Fruit fly (Drosophila melanogaster) whole organism, adult: ENCODE results near the gene mRpS18C.
A peak's percentile ranks its signal among the peaks of the same experiment; 100 is the strongest.

ENCODE experiments used
- CG12768 ChIP-seq: fragments of 200-800 bp; sonication (Bioruptor generic); optimal IDR thresholded peaks from 2 replicates; lab custom pipeline; 2017; ENCODE audit warnings: missing biosample characterization, missing genetic modification characterization, mild to moderate bottlenecking, moderate library complexity, missing genetic modification reagents
- CG33017 ChIP-seq: fragments of 200-800 bp; sonication (Bioruptor generic); optimal IDR thresholded peaks from 2 replicates; lab custom pipeline; 2018; ENCODE audit warnings: missing biosample characterization, mild to moderate bottlenecking, missing genetic modification characterization, moderate library complexity
- Mnt ChIP-seq: fragments of 200-800 bp; sonication (Bioruptor generic); optimal IDR thresholded peaks from 2 replicates; lab custom pipeline; 2016; ENCODE audit warnings: missing biosample characterization, mild to moderate bottlenecking, missing genetic modification characterization
- kay ChIP-seq: fragments of 200-800 bp; sonication (Bioruptor generic); peaks from one replicate; lab custom pipeline; 2016; ENCODE audit warnings: missing biosample characterization, missing genetic modification characterization, borderline replicate concordance
- tj ChIP-seq: fragments of 200-800 bp; sonication (Bioruptor generic); optimal IDR thresholded peaks from 3 replicates; lab custom pipeline; 2017; ENCODE audit warnings: missing biosample characterization, mild to moderate bottlenecking, missing genetic modification characterization, moderate library complexity
- toe ChIP-seq: fragments of 200-800 bp; sonication (Bioruptor generic); optimal IDR thresholded peaks from 2 replicates; lab custom pipeline; 2016; ENCODE audit warnings: missing biosample characterization, missing genetic modification characterization

dm6 chr3R:30386759-30387437, 36.9 kb upstream of the mRpS18C start:
- peak; percentile 56 for TF ChIP-seq kay (GFP tag; lab: Kevin White, UChicago)
- peak; percentile 73 for TF ChIP-seq CG12768
- peak; percentile 44 for TF ChIP-seq CG33017 (tag; lab: Kevin White, UChicago)
- no peak for TF ChIP-seq toe
- peak; percentile 91 for TF ChIP-seq Mnt
- no peak for TF ChIP-seq tj (GFP tag; lab: Kevin White, UChicago)
